Worm (Caenorhabditis elegans): ENCODE results near the gene F48A11.4.
A peak's percentile ranks its signal among the peaks of the same experiment; 100 is the strongest.

F48A11.4 gene

ce11 chrII:216598-216997 is at the start of gene F48A11.4:
Gene F48A11.4 (minus strand): TSS chrII:216621.
- peak; percentile 17 for TF ChIP-seq unc-30 (tag; optimal IDR thresholded peaks at IDR 0.05)
- TF ChIP-seq sup-37 (GFP tag; optimal IDR thresholded peaks at IDR 0.05), result peak; percentile 90
- TF ChIP-seq unc-130 (tag; optimal IDR thresholded peaks at IDR 0.05), result peak; percentile 97
- TF ChIP-seq irx-1 (tag; optimal IDR thresholded peaks at IDR 0.05), result peak; percentile 91
- peak; percentile 93 for TF ChIP-seq xbp-1 (tag; optimal IDR thresholded peaks at IDR 0.05)
- peak; percentile 100 for TF ChIP-seq lin-35 (GFP tag; optimal IDR thresholded peaks at IDR 0.05)
- peak; percentile 90 for TF ChIP-seq grh-1 (GFP tag; IDR thresholded peaks at IDR 0.05)
- TF ChIP-seq nhr-19 (GFP tag; conservative IDR thresholded peaks at IDR 0.05), result peak; percentile 95
- TF ChIP-seq sptf-1 (tag; optimal IDR thresholded peaks at IDR 0.05), result no peak
- TF ChIP-seq ztf-11 (tag; optimal IDR thresholded peaks at IDR 0.05), result peak; percentile 67 to 86
- TF ChIP-seq snu-23 (GFP tag; optimal IDR thresholded peaks at IDR 0.05), result peak; percentile 98
- TF ChIP-seq ces-1 (GFP tag; optimal IDR thresholded peaks at IDR 0.05), result no peak
- peak; percentile 90 for TF ChIP-seq egl-13 (tag; optimal IDR thresholded peaks at IDR 0.05)
- peak; percentile 86 for TF ChIP-seq ama-1 (optimal IDR thresholded peaks at IDR 0.05)
- peak; percentile 88 for TF ChIP-seq aly-2 (tag; optimal IDR thresholded peaks at IDR 0.05)
- peak; percentile 64 for TF ChIP-seq efl-3 (GFP tag; optimal IDR thresholded peaks at IDR 0.05)
- TF ChIP-seq nhr-90 (tag; optimal IDR thresholded peaks at IDR 0.05; ENCODE audit: poor library complexity), result peak; percentile 97
- no peak for TF ChIP-seq pqm-1 (tag; optimal IDR thresholded peaks at IDR 0.05)
- TF ChIP-seq hpl-2 (GFP tag; optimal IDR thresholded peaks at IDR 0.05), result peak; percentile 82
- peak; percentile 99 to 100 (median 100) for TF ChIP-seq dpl-1 (GFP tag; optimal IDR thresholded peaks at IDR 0.05)
- peak; percentile 95 for TF ChIP-seq swsn-7 (tag; optimal IDR thresholded peaks at IDR 0.05)
- TF ChIP-seq snpc-4 (tag; optimal IDR thresholded peaks at IDR 0.05), result peak; percentile 67
- peak; percentile 95 for TF ChIP-seq nhr-20 (tag; optimal IDR thresholded peaks at IDR 0.05)
- TF ChIP-seq ceh-88 (GFP tag; IDR thresholded peaks at IDR 0.05), result peak; percentile 86
- TF ChIP-seq skn-1 (tag; optimal IDR thresholded peaks at IDR 0.05), result peak; percentile 95
- peak; percentile 93 for TF ChIP-seq unc-86 (tag; optimal IDR thresholded peaks at IDR 0.05)
- no peak for TF ChIP-seq hlh-4 (tag; optimal IDR thresholded peaks at IDR 0.05)
- peak; percentile 100 for TF ChIP-seq efl-1 (optimal IDR thresholded peaks at IDR 0.05)
- peak; percentile 100 for TF ChIP-seq efl-1 (GFP tag; optimal IDR thresholded peaks at IDR 0.05 in 1 of 2)
- no peak for TF ChIP-seq ets-5 (GFP tag; IDR thresholded peaks at IDR 0.05)
- TF ChIP-seq nhr-47 (tag; optimal IDR thresholded peaks at IDR 0.05), result peak; percentile 98
- peak; percentile 87 for TF ChIP-seq mab-9 (GFP tag; IDR thresholded peaks at IDR 0.05)
- peak; percentile 78 for TF ChIP-seq unc-98 (GFP tag; IDR thresholded peaks at IDR 0.05)
- TF ChIP-seq lin-15B (tag; optimal IDR thresholded peaks at IDR 0.05), result peak; percentile 97
- TF ChIP-seq nhr-11 (tag; optimal IDR thresholded peaks at IDR 0.05), result peak; percentile 91
- TF ChIP-seq pax-3 (tag; optimal IDR thresholded peaks at IDR 0.05), result peak; percentile 91
- TF ChIP-seq mep-1 (tag; optimal IDR thresholded peaks at IDR 0.05), result peak; percentile 96
- peak; percentile 98 for TF ChIP-seq rnt-1 (tag; optimal IDR thresholded peaks at IDR 0.05)
- TF ChIP-seq lin-13 (GFP tag; optimal IDR thresholded peaks at IDR 0.05), result peak; percentile 90
- no peak for TF ChIP-seq tlp-1 (tag; optimal IDR thresholded peaks at IDR 0.05)
- peak; percentile 95 for TF ChIP-seq C16A3.4 (tag; optimal IDR thresholded peaks at IDR 0.05)
- TF ChIP-seq nhr-28 (tag; optimal IDR thresholded peaks at IDR 0.05), result no peak
- peak; percentile 82 for TF ChIP-seq nhr-237 (tag; optimal IDR thresholded peaks at IDR 0.05)
- TF ChIP-seq nhr-84 (tag; optimal IDR thresholded peaks at IDR 0.05), result no peak
- TF ChIP-seq hlh-17 (GFP tag; optimal IDR thresholded peaks at IDR 0.05; ENCODE audit: borderline replicate concordance), result no peak
- peak; percentile 2 for TF ChIP-seq C34B4.2 (tag; optimal IDR thresholded peaks at IDR 0.05)
- peak; percentile 95 for TF ChIP-seq fkh-8 (tag; optimal IDR thresholded peaks at IDR 0.05)
- TF ChIP-seq nhr-77 (tag; optimal IDR thresholded peaks at IDR 0.05), result peak; percentile 93
- peak; percentile 93 for TF ChIP-seq jun-1 (tag; optimal IDR thresholded peaks at IDR 0.05)
- peak; percentile 82 for TF ChIP-seq elt-2 (tag; optimal IDR thresholded peaks at IDR 0.05)
- peak; percentile 7 for TF ChIP-seq unc-62 (GFP tag; optimal IDR thresholded peaks at IDR 0.05)
- peak; percentile 89 for TF ChIP-seq sox-4 (tag; optimal IDR thresholded peaks at IDR 0.05)
- peak; percentile 95 for TF ChIP-seq lin-39 (tag; optimal IDR thresholded peaks at IDR 0.05)
- TF ChIP-seq ztf-4 (tag; optimal IDR thresholded peaks at IDR 0.05), result peak; percentile 89
